Worm (Caenorhabditis elegans) whole organism, young adult: ENCODE data around the gene C07G1.15.

Source experiments
- B0261.1 ChIP-seq: sonication (generic microtip); optimal IDR thresholded peaks from 2 replicates; lab custom pipeline; 2016; ENCODE audit warnings: mild to moderate bottlenecking, missing genetic modification characterization, moderate library complexity, missing compliant biosample characterization
- F10E7.11 ChIP-seq: sonication (generic microtip); optimal IDR thresholded peaks from 2 replicates; lab custom pipeline; 2017; ENCODE audit warnings: mild to moderate bottlenecking, missing genetic modification characterization, moderate library complexity, missing compliant biosample characterization
- F49E8.2 ChIP-seq: sonication (generic microtip); optimal IDR thresholded peaks from 3 replicates; lab custom pipeline; 2017; ENCODE audit warnings: missing genetic modification characterization, mild to moderate bottlenecking, missing compliant biosample characterization, antibody characterized with exemption, moderate library complexity; ENCODE audit not compliant: insufficient read depth
- K12H6.12 ChIP-seq: fragments of 200-800 bp; sonication (Bioruptor generic); optimal IDR thresholded peaks from 2 replicates; lab custom pipeline; 2018; ENCODE audit warnings: mild to moderate bottlenecking, missing genetic modification characterization, missing compliant biosample characterization
- Y53F4B.3 ChIP-seq: fragments of 200-800 bp; sonication (Bioruptor generic); IDR thresholded peaks from 2 replicates; pipeline ENCODE4 v1.3.6; 2022; ENCODE audit warnings: missing genetic modification reagents, missing genetic modification characterization, missing compliant biosample characterization
- Y53G8AR.9 ChIP-seq: fragments of 200-800 bp; sonication (Bioruptor generic); conservative IDR thresholded peaks from 2 replicates; pipeline ENCODE4 v1.3.6; 2022; ENCODE audit warnings: missing genetic modification reagents, missing genetic modification characterization, missing compliant biosample characterization
- ZK185.1 ChIP-seq: sonication (generic microtip); optimal IDR thresholded peaks from 2 replicates; lab custom pipeline; 2016; ENCODE audit warnings: mild to moderate bottlenecking, missing genetic modification characterization, missing compliant biosample characterization; ENCODE audit not compliant: poor library complexity, severe bottlenecking
- aptf-2 ChIP-seq: fragments of 200-800 bp; sonication (Bioruptor generic); conservative IDR thresholded peaks from 2 replicates; pipeline ENCODE4 v1.3.6; 2022; ENCODE audit warnings: missing genetic modification reagents, missing genetic modification characterization, missing compliant biosample characterization
- aptf-3 ChIP-seq: fragments of 200-800 bp; sonication (Bioruptor generic); IDR thresholded peaks from 2 replicates; pipeline ENCODE4 v1.3.6; 2022; ENCODE audit warnings: missing genetic modification characterization, missing compliant biosample characterization
- athp-1 ChIP-seq: sonication (generic microtip); optimal IDR thresholded peaks from 2 replicates; lab custom pipeline; 2017; ENCODE audit warnings: mild to moderate bottlenecking, missing genetic modification characterization, missing compliant biosample characterization
- attf-6 ChIP-seq: fragments of 200-800 bp; sonication (Bioruptor generic); IDR thresholded peaks from 2 replicates; pipeline ENCODE4 v1.3.6; 2022; ENCODE audit warnings: missing genetic modification reagents, missing genetic modification characterization, missing compliant biosample characterization
- cebp-1 ChIP-seq, 2 experiments: fragments of 200-800 bp in 1 of 2; sonication (Bioruptor generic) in 1 of 2; sonication (generic microtip) in 1 of 2; IDR thresholded peaks in 1 of 2; optimal IDR thresholded peaks in 1 of 2; 2 replicates each; pipeline versions ENCODE4 v1.3.6 to Lab custom; 2017 to 2022; ENCODE audit warnings: missing compliant biosample characterization in 2 of 2, missing genetic modification characterization in 2 of 2, mild to moderate bottlenecking in 1 of 2, missing genetic modification reagents in 1 of 2, moderate library complexity in 1 of 2
- ceh-27 ChIP-seq: fragments of 200-800 bp; sonication (Bioruptor generic); optimal IDR thresholded peaks from 2 replicates; lab custom pipeline; 2018; ENCODE audit warnings: mild to moderate bottlenecking, missing genetic modification characterization, moderate library complexity, missing compliant biosample characterization
- ceh-58 ChIP-seq: fragments of 200-800 bp; sonication (Bioruptor generic); IDR thresholded peaks from 2 replicates; pipeline ENCODE4 v1.3.6; 2022; ENCODE audit warnings: missing genetic modification characterization, missing compliant biosample characterization
- ceh-91 ChIP-seq: fragments of 200-800 bp; sonication (Bioruptor generic); IDR thresholded peaks from 2 replicates; pipeline ENCODE4 v1.3.6; 2022; ENCODE audit warnings: missing genetic modification reagents, missing genetic modification characterization, missing compliant biosample characterization
- chd-7 ChIP-seq: sonication (generic microtip); optimal IDR thresholded peaks from 2 replicates; lab custom pipeline; 2016; ENCODE audit warnings: mild to moderate bottlenecking, missing genetic modification characterization, moderate library complexity, missing compliant biosample characterization
- egl-18 ChIP-seq: fragments of 200-800 bp; sonication (Bioruptor generic); IDR thresholded peaks from 2 replicates; pipeline ENCODE4 v1.3.6; 2022; ENCODE audit warnings: missing genetic modification reagents, missing genetic modification characterization, missing compliant biosample characterization
- egrh-3 ChIP-seq: fragments of 200-800 bp; sonication (Bioruptor generic); IDR thresholded peaks from 2 replicates; pipeline ENCODE4 v1.3.6; 2022; ENCODE audit warnings: missing genetic modification reagents, missing genetic modification characterization, missing compliant biosample characterization
- fkh-3 ChIP-seq: sonication (generic microtip); optimal IDR thresholded peaks from 2 replicates; lab custom pipeline; 2016; ENCODE audit warnings: mild to moderate bottlenecking, missing genetic modification characterization, missing compliant biosample characterization
- him-1 ChIP-seq: sonication (generic microtip); optimal IDR thresholded peaks from 2 replicates; lab custom pipeline; 2016; ENCODE audit warnings: missing genotype, missing genetic modification reagents, missing genetic modification characterization, missing compliant biosample characterization
- hmg-1.2 ChIP-seq: fragments of 200-800 bp; sonication (Bioruptor generic); IDR thresholded peaks from 2 replicates; pipeline ENCODE4 v1.3.6; 2022; ENCODE audit warnings: missing genetic modification reagents, missing genetic modification characterization, missing compliant biosample characterization
- hmg-20 ChIP-seq: fragments of 200-800 bp; sonication (Bioruptor generic); IDR thresholded peaks from 2 replicates; pipeline ENCODE4 v1.3.6; 2022; ENCODE audit warnings: missing genetic modification reagents, missing genetic modification characterization, missing compliant biosample characterization
- lin-26 ChIP-seq: fragments of 200-800 bp; sonication (Bioruptor generic); IDR thresholded peaks from 2 replicates; pipeline ENCODE4 v1.3.6; 2022; ENCODE audit warnings: missing genetic modification reagents, missing genetic modification characterization, missing compliant biosample characterization
- lin-54 ChIP-seq: fragments of 200-800 bp; sonication (Bioruptor generic); optimal IDR thresholded peaks from 2 replicates; lab custom pipeline; 2018; ENCODE audit warnings: mild to moderate bottlenecking, missing genetic modification characterization, missing compliant biosample characterization
- lsl-1 ChIP-seq: fragments of 200-800 bp; sonication (Bioruptor generic); optimal IDR thresholded peaks from 2 replicates; lab custom pipeline; 2018; ENCODE audit warnings: mild to moderate bottlenecking, missing genetic modification characterization, moderate library complexity, missing compliant biosample characterization
- mcd-1 ChIP-seq: fragments of 200-800 bp; sonication (Bioruptor generic); IDR thresholded peaks from 2 replicates; pipeline ENCODE4 v1.3.6; 2022; ENCODE audit warnings: missing genetic modification reagents, missing genetic modification characterization, missing compliant biosample characterization
- mel-28 ChIP-seq: sonication (generic microtip); optimal IDR thresholded peaks from 2 replicates; lab custom pipeline; 2016; ENCODE audit warnings: borderline replicate concordance, mild to moderate bottlenecking, missing genetic modification characterization, missing compliant biosample characterization
- mes-4 ChIP-seq: sonication (generic microtip); optimal IDR thresholded peaks from 2 replicates; lab custom pipeline; 2016; ENCODE audit warnings: missing genotype, missing genetic modification characterization, missing compliant biosample characterization
- nfya-2 ChIP-seq: fragments of 200-800 bp; sonication (Bioruptor generic); IDR thresholded peaks from 2 replicates; pipeline ENCODE4 v1.3.6; 2022; ENCODE audit warnings: missing genetic modification reagents, missing genetic modification characterization, missing compliant biosample characterization
- nfyb-1 ChIP-seq: fragments of 200-800 bp; sonication (Bioruptor generic); IDR thresholded peaks from 2 replicates; pipeline ENCODE4 v1.3.6; 2022; ENCODE audit warnings: missing genetic modification reagents, missing genetic modification characterization, missing compliant biosample characterization
- repo-1 ChIP-seq: sonication (generic microtip); optimal IDR thresholded peaks from 2 replicates; lab custom pipeline; 2017; ENCODE audit warnings: mild to moderate bottlenecking, missing genetic modification characterization, missing compliant biosample characterization
- rpc-1 ChIP-seq, 2 experiments: fragments of 150-350 bp in 1 of 2; sonication (generic microtip) in 1 of 2; optimal IDR thresholded peaks; 2 replicates each; lab custom pipeline; 2014 to 2018; ENCODE audit warnings: missing biosample characterization in 1 of 2, missing genetic modification characterization in 1 of 2, missing genetic modification reagents in 1 of 2, missing genotype in 1 of 2
- sdz-38 ChIP-seq: sonication (generic microtip); optimal IDR thresholded peaks from 2 replicates; lab custom pipeline; 2016; ENCODE audit warnings: missing genotype, missing genetic modification characterization, missing compliant biosample characterization
- sea-2 ChIP-seq: fragments of 200-800 bp; sonication (Bioruptor generic); IDR thresholded peaks from 2 replicates; pipeline ENCODE4 v1.3.6; 2022; ENCODE audit warnings: missing genetic modification characterization, missing compliant biosample characterization
- snpc-1.1 ChIP-seq: sonication (generic microtip); optimal IDR thresholded peaks from 2 replicates; lab custom pipeline; 2017; ENCODE audit warnings: missing genetic modification characterization, mild to moderate bottlenecking, missing compliant biosample characterization, antibody characterized with exemption, moderate library complexity, missing genotype, missing genetic modification reagents; ENCODE audit not compliant: insufficient read depth
- tbx-9 ChIP-seq: sonication (generic microtip); optimal IDR thresholded peaks from 2 replicates; lab custom pipeline; 2016; ENCODE audit warnings: borderline replicate concordance, missing genetic modification characterization, inconsistent platforms, missing compliant biosample characterization
- zim-3 ChIP-seq: sonication (generic microtip); optimal IDR thresholded peaks from 2 replicates; lab custom pipeline; 2017; ENCODE audit warnings: mild to moderate bottlenecking, missing genetic modification characterization, moderate library complexity, missing compliant biosample characterization
- ztf-25 ChIP-seq: fragments of 200-800 bp; sonication (Bioruptor generic); IDR thresholded peaks from 2 replicates; pipeline ENCODE4 v1.3.6; 2022; ENCODE audit warnings: missing genetic modification reagents, missing genetic modification characterization, missing compliant biosample characterization

The C07G1.15 gene

DNA sequence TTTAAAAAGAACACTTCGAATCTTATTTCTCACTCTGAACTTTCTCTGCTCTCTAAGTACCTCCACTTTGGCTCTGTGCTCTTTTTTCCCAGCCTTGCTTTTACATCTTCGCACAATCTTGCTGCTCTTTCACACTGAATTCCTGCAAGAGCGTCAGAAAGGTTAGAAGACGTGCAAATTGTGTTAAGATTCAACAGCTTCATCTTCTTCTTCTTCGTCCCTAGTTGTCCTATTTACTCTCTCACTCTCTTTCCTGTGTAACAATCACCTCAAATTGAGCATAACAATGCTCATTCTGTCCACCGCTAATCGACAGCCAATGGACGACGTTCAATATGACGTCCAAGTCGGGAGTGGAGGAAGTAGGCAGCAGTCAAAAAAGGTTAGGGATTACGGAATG, 11.6 kb downstream of the C07G1.15 start:
- TF ChIP-seq ceh-27 (no peak), mes-4 (tag; lab: Kevin White, UChicago) (no peak), aptf-2 (no peak), F10E7.11 (tag; lab: Kevin White, UChicago) (no peak), ZK185.1 (tag; lab: Kevin White, UChicago) (no peak), B0261.1 (tag; lab: Kevin White, UChicago) (no peak), fkh-3 (tag; lab: Kevin White, UChicago) (no peak), snpc-1.1 (tag; lab: Kevin White, UChicago) (no peak), lin-54 (GFP tag; lab: Kevin White, UChicago) (no peak), sdz-38 (tag; lab: Kevin White, UChicago) (no peak), egl-18 (GFP tag; lab: Robert Waterston, UW) (no peak), Y53G8AR.9 (GFP tag; lab: Robert Waterston, UW) (no peak), Y53F4B.3 (no peak), lsl-1 (no peak), rpc-1 (optimal IDR thresholded peaks at IDR 0.05; lab: Kevin White, UChicago) (no peak), rpc-1 (tag; optimal IDR thresholded peaks at IDR 0.05; lab: Kevin White, UChicago) (no peak), nfyb-1 (no peak), tbx-9 (tag; lab: Kevin White, UChicago) (no peak)
- TF ChIP-seq, all 124 proteins: peak for 0

DNA sequence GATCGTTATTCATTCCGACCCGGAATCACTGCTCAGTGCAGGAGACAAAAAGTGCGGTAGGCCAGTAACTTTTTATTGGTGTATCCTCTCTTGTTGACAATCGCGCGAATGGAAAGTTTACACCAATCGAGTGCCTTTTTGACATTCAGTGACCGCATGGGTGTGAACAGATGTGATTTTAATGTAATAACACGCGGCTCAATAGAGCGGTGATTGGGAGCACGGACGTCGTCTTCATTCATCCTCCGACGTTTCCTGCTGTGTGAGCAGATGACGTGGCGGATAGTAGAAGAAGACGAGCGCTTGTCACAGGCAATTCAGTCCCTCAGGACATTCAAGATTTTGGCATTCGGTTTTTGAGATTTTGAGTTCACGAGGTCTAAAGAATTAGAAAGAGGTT, 12.8 kb downstream of the C07G1.15 start:
- no peak for TF ChIP-seq F49E8.2
- TF ChIP-seq ztf-25 (GFP tag; lab: Robert Waterston, UW): no peak
- TF ChIP-seq ZK185.1 (tag; lab: Kevin White, UChicago): no peak
- no peak for TF ChIP-seq hmg-20 (GFP tag; lab: Robert Waterston, UW)
- no peak for TF ChIP-seq nfya-2 (GFP tag; lab: Robert Waterston, UW)
- TF ChIP-seq ceh-58: no peak
- TF ChIP-seq lin-26 (GFP tag; lab: Robert Waterston, UW): no peak
- TF ChIP-seq repo-1: no peak
- TF ChIP-seq mel-28 (tag; lab: Kevin White, UChicago): no peak
- TF ChIP-seq sea-2 (GFP tag; lab: Robert Waterston, UW): no peak
- TF ChIP-seq, all 124 proteins: peak for 0

- TF ChIP-seq cebp-1 (GFP tag; IDR thresholded peaks at IDR 0.05; lab: Robert Waterston, UW): no peak
- peak; percentile 11 for TF ChIP-seq cebp-1 (tag; optimal IDR thresholded peaks at IDR 0.05; lab: Kevin White, UChicago)
- no peak for TF ChIP-seq attf-6 (GFP tag; lab: Robert Waterston, UW)
- TF ChIP-seq him-1: no peak
- peak; percentile 15 for TF ChIP-seq chd-7
- TF ChIP-seq K12H6.12: peak; percentile 12
- TF ChIP-seq F49E8.2: no peak
- TF ChIP-seq nfyb-1: 0 out of 2 replicates have a peak, but pooled peaks have one; percentile 24
- no peak for TF ChIP-seq athp-1 (tag; lab: Kevin White, UChicago)
- TF ChIP-seq ceh-91 (GFP tag; lab: Robert Waterston, UW): no peak
- TF ChIP-seq mcd-1: 0 out of 2 replicates have a peak, but pooled peaks have one; percentile 27
- TF ChIP-seq zim-3 (tag; lab: Kevin White, UChicago): no peak
- 0 out of 2 replicates have a peak, but pooled peaks have one; percentile 16 for TF ChIP-seq egrh-3
- TF ChIP-seq aptf-3: no peak
- TF ChIP-seq hmg-1.2: peak; percentile 42; the same call in 1 of the 2 replicates
These were observed 13.5 kb downstream of the C07G1.15 start for ce11 chrIV:8183313-8183712.
